Worm (Caenorhabditis elegans) whole organism, L3 larva: Measurements from ENCODE around the gene C33F10.11.

Source experiments
- elt-1 ChIP-seq: fragments of 150-350 bp; optimal IDR thresholded peaks from 2 replicates; lab custom pipeline; 2014; ENCODE audit warnings: missing biosample characterization, missing genetic modification characterization
- nhr-11 ChIP-seq: fragments of 150-350 bp; optimal IDR thresholded peaks from 2 replicates; lab custom pipeline; 2014; ENCODE audit warnings: missing biosample characterization, missing genetic modification characterization
- sea-2 ChIP-seq: fragments of 150-350 bp; sonication (generic microtip); optimal IDR thresholded peaks from 4 replicates; lab custom pipeline; 2014; ENCODE audit warnings: missing biosample characterization, missing genetic modification reagents, missing genetic modification characterization
- snpc-4 ChIP-seq: fragments of 150-350 bp; optimal IDR thresholded peaks from 2 replicates; lab custom pipeline; 2014; ENCODE audit warnings: missing biosample characterization, missing genetic modification characterization

ce11 chrII:4834761-4835160 is at the start of gene C33F10.11, which contains the start of gene C33F10.1:
- no peak for TF ChIP-seq snpc-4
- no peak for TF ChIP-seq elt-1 (tag; lab: Kevin White, UChicago)
- TF ChIP-seq nhr-11 (tag; lab: Kevin White, UChicago): no peak
- TF ChIP-seq sea-2 (GFP tag; lab: Kevin White, UChicago): no peak
